Worm (Caenorhabditis elegans) whole organism, early embryonic: Measurements from ENCODE around the gene ntl-9.
A peak's percentile ranks its signal among the peaks of the same experiment; 100 is the strongest.

Experiments
- B0310.2 ChIP-seq: sonication (generic microtip); optimal IDR thresholded peaks from 2 replicates; lab custom pipeline; 2016; ENCODE audit warnings: mild to moderate bottlenecking, missing genetic modification characterization, missing compliant biosample characterization
- aly-1 ChIP-seq: sonication (generic microtip); optimal IDR thresholded peaks from 2 replicates; lab custom pipeline; 2016; ENCODE audit warnings: missing genetic modification characterization, missing compliant biosample characterization
- ama-1 ChIP-seq: fragments of 150-350 bp; optimal IDR thresholded peaks from 2 replicates; lab custom pipeline; 2014
- ceh-36 ChIP-seq: sonication (generic microtip); optimal IDR thresholded peaks from 2 replicates; lab custom pipeline; 2016; ENCODE audit warnings: missing genetic modification characterization, inconsistent platforms, missing compliant biosample characterization
- flt-1 ChIP-seq: fragments of 200-800 bp; sonication (Bioruptor generic); IDR thresholded peaks from 2 replicates; pipeline ENCODE4 v1.3.6; 2022; ENCODE audit warnings: missing genetic modification characterization, missing compliant biosample characterization
- hmbx-1 ChIP-seq: sonication (generic microtip); optimal IDR thresholded peaks from 2 replicates; lab custom pipeline; 2016; ENCODE audit warnings: mild to moderate bottlenecking, missing genetic modification characterization, missing compliant biosample characterization
- hnd-1 ChIP-seq: sonication (generic microtip); optimal IDR thresholded peaks from 2 replicates; lab custom pipeline; 2016; ENCODE audit warnings: missing genetic modification characterization, missing compliant biosample characterization
- tbx-11 ChIP-seq: fragments of 200-800 bp; sonication (Bioruptor generic); IDR thresholded peaks from 2 replicates; pipeline ENCODE4 v1.3.6; 2022; ENCODE audit warnings: missing genetic modification characterization, missing compliant biosample characterization

- TF ChIP-seq B0310.2 (tag; lab: Kevin White, UChicago) (no peak), hnd-1 (tag; lab: Kevin White, UChicago) (no peak), aly-1 (tag; lab: Kevin White, UChicago) (no peak), tbx-11 (GFP tag; lab: Robert Waterston, UW) (0 out of 2 replicates have a peak, but pooled peaks have one; percentile 5), ama-1 (lab: Kevin White, UChicago) (no peak), flt-1 (no peak), ceh-36 (tag; lab: Kevin White, UChicago) (no peak), hmbx-1 (no peak)
Measured at ce11 chrIII:4962886-4963285, 18.6 kb downstream of the ntl-9 start, which contains the start of gene C27F2.9.
